Worm (Caenorhabditis elegans) whole organism, L1 larva: ENCODE results near the gene clec-58.

Experiments used
- C04F5.9 ChIP-seq: sonication (generic microtip); optimal IDR thresholded peaks from 2 replicates; lab custom pipeline; 2016; ENCODE audit warnings: missing genetic modification characterization, missing compliant biosample characterization
- C16A3.4 ChIP-seq: fragments of 150-350 bp; optimal IDR thresholded peaks from 2 replicates; lab custom pipeline; 2014; ENCODE audit warnings: missing biosample characterization, missing genetic modification characterization
- F16B12.6 ChIP-seq: fragments of 150-350 bp; optimal IDR thresholded peaks from 2 replicates; lab custom pipeline; 2014; ENCODE audit warnings: missing biosample characterization, missing genetic modification characterization
- Y116A8C.19 ChIP-seq: sonication (generic microtip); optimal IDR thresholded peaks from 2 replicates; lab custom pipeline; 2016; ENCODE audit warnings: missing compliant biosample characterization, missing genetic modification characterization, borderline replicate concordance
- aly-2 ChIP-seq: fragments of 150-350 bp; optimal IDR thresholded peaks from 2 replicates; lab custom pipeline; 2014; ENCODE audit warnings: missing biosample characterization, missing genetic modification characterization
- ama-1 ChIP-seq: fragments of 150-350 bp; optimal IDR thresholded peaks from 2 replicates; lab custom pipeline; 2014
- blmp-1 ChIP-seq: fragments of 150-350 bp; optimal IDR thresholded peaks from 2 replicates; lab custom pipeline; 2014; ENCODE audit warnings: missing biosample characterization, missing genetic modification characterization
- ceh-82 ChIP-seq, 3 experiments: fragments of 150-350 bp in 1 of 3; sonication (generic microtip) in 2 of 3; optimal IDR thresholded peaks; 2 replicates each; lab custom pipeline; 2014 to 2017; ENCODE audit warnings: missing biosample characterization in 3 of 3, missing genetic modification characterization in 3 of 3
- ceh-90 ChIP-seq: sonication (generic microtip); optimal IDR thresholded peaks from 2 replicates; lab custom pipeline; 2016; ENCODE audit warnings: missing genetic modification characterization, missing compliant biosample characterization
- ces-1 ChIP-seq: fragments of 150-350 bp; optimal IDR thresholded peaks from 2 replicates; lab custom pipeline; 2014; ENCODE audit warnings: missing biosample characterization, missing genetic modification reagents, missing genetic modification characterization
- dpl-1 ChIP-seq, 3 experiments: fragments of 150-350 bp in 2 of 3; sonication (generic microtip) in 1 of 3; optimal IDR thresholded peaks; 2 replicates each; lab custom pipeline; 2014 to 2017; ENCODE audit warnings: missing biosample characterization in 3 of 3, missing genetic modification characterization in 3 of 3, missing genetic modification reagents in 3 of 3
- efl-1 ChIP-seq, 4 experiments: fragments of 150-350 bp; optimal IDR thresholded peaks in 3 of 4; peaks in 1 of 4; 1 replicate in 1 of 4; 2 replicates in 3 of 4; lab custom pipeline; 2014; ENCODE audit warnings: missing biosample characterization in 2 of 4, missing genetic modification characterization in 2 of 4, missing genetic modification reagents in 2 of 4
- efl-3 ChIP-seq: fragments of 200-800 bp; sonication (Bioruptor generic); optimal IDR thresholded peaks from 2 replicates; lab custom pipeline; 2018; ENCODE audit warnings: mild to moderate bottlenecking, missing genetic modification characterization, missing compliant biosample characterization
- elt-3 ChIP-seq, 6 experiments: fragments of 150-350 bp in 1 of 6; sonication (generic microtip); optimal IDR thresholded peaks; 2 replicates each; lab custom pipeline; 2017 to 2018; ENCODE audit warnings: missing biosample characterization in 6 of 6, missing genetic modification characterization in 6 of 6, inconsistent platforms in 1 of 6
- fos-1 ChIP-seq: fragments of 150-350 bp; optimal IDR thresholded peaks from 2 replicates; lab custom pipeline; 2014; ENCODE audit warnings: missing biosample characterization, missing genetic modification characterization
- grh-1 ChIP-seq: fragments of 200-800 bp; sonication (Bioruptor generic); IDR thresholded peaks from 2 replicates; pipeline ENCODE4 v1.3.6; 2022; ENCODE audit warnings: missing genetic modification reagents, missing genetic modification characterization, missing compliant biosample characterization
- hlh-17 ChIP-seq: fragments of 200-800 bp; sonication (Bioruptor generic); optimal IDR thresholded peaks from 2 replicates; lab custom pipeline; 2018; ENCODE audit warnings: missing genetic modification characterization, mild to moderate bottlenecking, missing compliant biosample characterization, moderate library complexity, borderline replicate concordance
- hpl-2 ChIP-seq: fragments of 150-350 bp; optimal IDR thresholded peaks from 2 replicates; lab custom pipeline; 2014; ENCODE audit warnings: missing biosample characterization, missing genetic modification reagents, missing genetic modification characterization
- irx-1 ChIP-seq: sonication (generic microtip); optimal IDR thresholded peaks from 2 replicates; lab custom pipeline; 2016; ENCODE audit warnings: missing genetic modification characterization, missing compliant biosample characterization
- isw-1 ChIP-seq: fragments of 200-800 bp; sonication (Bioruptor generic); IDR thresholded peaks from 2 replicates; pipeline ENCODE4 v1.3.6; 2022; ENCODE audit warnings: missing genetic modification characterization, missing compliant biosample characterization
- lin-14 ChIP-seq: fragments of 200-800 bp; sonication (Bioruptor generic); optimal IDR thresholded peaks from 2 replicates; lab custom pipeline; 2018; ENCODE audit warnings: mild to moderate bottlenecking, missing genetic modification characterization, moderate library complexity, missing compliant biosample characterization
- lin-15B ChIP-seq: fragments of 150-350 bp; sonication (generic microtip); optimal IDR thresholded peaks from 3 replicates; lab custom pipeline; 2014; ENCODE audit warnings: missing biosample characterization, missing genetic modification characterization
- lin-35 ChIP-seq, 2 experiments: fragments of 150-350 bp; optimal IDR thresholded peaks; 2 replicates each; lab custom pipeline; 2014; ENCODE audit warnings: missing biosample characterization in 2 of 2, missing genetic modification characterization in 2 of 2, missing genetic modification reagents in 2 of 2
- lin-39 ChIP-seq: fragments of 150-350 bp; optimal IDR thresholded peaks from 2 replicates; lab custom pipeline; 2014; ENCODE audit warnings: missing biosample characterization, missing genetic modification reagents, missing genetic modification characterization
- lsy-2 ChIP-seq, 2 experiments: fragments of 150-350 bp; optimal IDR thresholded peaks; 2 replicates each; lab custom pipeline; 2014; ENCODE audit warnings: missing biosample characterization in 2 of 2, missing genetic modification characterization in 2 of 2
- mab-9 ChIP-seq: fragments of 200-800 bp; sonication (Bioruptor generic); IDR thresholded peaks from 2 replicates; pipeline ENCODE4 v1.3.6; 2022; ENCODE audit warnings: missing genetic modification reagents, missing genetic modification characterization, missing compliant biosample characterization
- mep-1 ChIP-seq: fragments of 150-350 bp; optimal IDR thresholded peaks from 2 replicates; lab custom pipeline; 2014; ENCODE audit warnings: missing biosample characterization, missing genetic modification characterization
- nhr-19 ChIP-seq: fragments of 200-800 bp; sonication (Bioruptor generic); conservative IDR thresholded peaks from 2 replicates; pipeline ENCODE4 v1.3.6; 2022; ENCODE audit warnings: missing genetic modification characterization, missing compliant biosample characterization
- nhr-20 ChIP-seq: sonication (generic microtip); optimal IDR thresholded peaks from 2 replicates; lab custom pipeline; 2016; ENCODE audit warnings: mild to moderate bottlenecking, missing genetic modification characterization, missing compliant biosample characterization
- nhr-71 ChIP-seq: sonication (generic microtip); optimal IDR thresholded peaks from 2 replicates; lab custom pipeline; 2016; ENCODE audit warnings: mild to moderate bottlenecking, missing genetic modification characterization, moderate library complexity, missing compliant biosample characterization
- nhr-76 ChIP-seq: sonication (generic microtip); optimal IDR thresholded peaks from 2 replicates; lab custom pipeline; 2017; ENCODE audit warnings: missing biosample characterization, missing genetic modification characterization
- nhr-84 ChIP-seq: sonication (generic microtip); optimal IDR thresholded peaks from 2 replicates; lab custom pipeline; 2017; ENCODE audit warnings: missing biosample characterization, missing genetic modification characterization
- nhr-85 ChIP-seq: sonication (generic microtip); peaks from one replicate; lab custom pipeline; 2016; ENCODE audit warnings: missing genetic modification characterization, inconsistent platforms, missing compliant biosample characterization
- pag-3 ChIP-seq: sonication (generic microtip); optimal IDR thresholded peaks from 2 replicates; lab custom pipeline; 2017; ENCODE audit warnings: missing genetic modification characterization, mild to moderate bottlenecking, missing compliant biosample characterization, antibody characterized with exemption, borderline replicate concordance; ENCODE audit not compliant: insufficient read depth
- rnt-1 ChIP-seq: sonication (generic microtip); optimal IDR thresholded peaks from 2 replicates; lab custom pipeline; 2016; ENCODE audit warnings: mild to moderate bottlenecking, missing genetic modification characterization, moderate library complexity, missing compliant biosample characterization
- skn-1 ChIP-seq: fragments of 150-350 bp; optimal IDR thresholded peaks from 2 replicates; lab custom pipeline; 2014; ENCODE audit warnings: missing biosample characterization, missing genetic modification characterization
- snu-23 ChIP-seq: sonication (generic microtip); optimal IDR thresholded peaks from 2 replicates; lab custom pipeline; 2016; ENCODE audit warnings: missing genetic modification characterization, missing compliant biosample characterization
- sox-4 ChIP-seq: sonication (generic microtip); optimal IDR thresholded peaks from 2 replicates; lab custom pipeline; 2016; ENCODE audit warnings: missing genetic modification characterization, missing compliant biosample characterization
- sptf-1 ChIP-seq: fragments of 150-350 bp; optimal IDR thresholded peaks from 2 replicates; lab custom pipeline; 2014; ENCODE audit warnings: missing biosample characterization, missing genetic modification characterization
- sup-37 ChIP-seq: fragments of 200-800 bp; sonication (Bioruptor generic); optimal IDR thresholded peaks from 2 replicates; lab custom pipeline; 2018; ENCODE audit warnings: mild to moderate bottlenecking, missing genetic modification characterization, missing compliant biosample characterization
- swsn-7 ChIP-seq: sonication (generic microtip); optimal IDR thresholded peaks from 2 replicates; lab custom pipeline; 2016; ENCODE audit warnings: missing genetic modification characterization, missing compliant biosample characterization
- tbx-2 ChIP-seq: sonication (generic microtip); optimal IDR thresholded peaks from 2 replicates; lab custom pipeline; 2016; ENCODE audit warnings: missing genetic modification characterization, missing compliant biosample characterization
- unc-30 ChIP-seq: sonication (generic microtip); optimal IDR thresholded peaks from 2 replicates; lab custom pipeline; 2017; ENCODE audit warnings: missing biosample characterization, missing genetic modification characterization
- unc-62 ChIP-seq: fragments of 150-350 bp; optimal IDR thresholded peaks from 2 replicates; lab custom pipeline; 2014; ENCODE audit warnings: missing biosample characterization, missing genetic modification reagents, missing genetic modification characterization
- unc-98 ChIP-seq: fragments of 200-800 bp; sonication (Bioruptor generic); IDR thresholded peaks from 2 replicates; pipeline ENCODE4 v1.3.6; 2022; ENCODE audit warnings: missing genetic modification characterization, missing compliant biosample characterization
- vab-15 ChIP-seq: sonication (generic microtip); optimal IDR thresholded peaks from 2 replicates; lab custom pipeline; 2017; ENCODE audit warnings: missing genotype, mild to moderate bottlenecking, missing genetic modification characterization, missing compliant biosample characterization
- zag-1 ChIP-seq: fragments of 150-350 bp; optimal IDR thresholded peaks from 2 replicates; lab custom pipeline; 2014; ENCODE audit warnings: missing biosample characterization, missing genetic modification characterization
- ztf-11 ChIP-seq, 2 experiments: sonication (generic microtip); optimal IDR thresholded peaks; 2 replicates each; lab custom pipeline; 2016 to 2017; ENCODE audit warnings: missing genetic modification characterization in 2 of 2, missing biosample characterization in 1 of 2, missing compliant biosample characterization in 1 of 2
- ztf-4 ChIP-seq: fragments of 150-350 bp; optimal IDR thresholded peaks from 2 replicates; lab custom pipeline; 2014; ENCODE audit warnings: missing biosample characterization, missing genetic modification characterization

clec-58 gene

DNA sequence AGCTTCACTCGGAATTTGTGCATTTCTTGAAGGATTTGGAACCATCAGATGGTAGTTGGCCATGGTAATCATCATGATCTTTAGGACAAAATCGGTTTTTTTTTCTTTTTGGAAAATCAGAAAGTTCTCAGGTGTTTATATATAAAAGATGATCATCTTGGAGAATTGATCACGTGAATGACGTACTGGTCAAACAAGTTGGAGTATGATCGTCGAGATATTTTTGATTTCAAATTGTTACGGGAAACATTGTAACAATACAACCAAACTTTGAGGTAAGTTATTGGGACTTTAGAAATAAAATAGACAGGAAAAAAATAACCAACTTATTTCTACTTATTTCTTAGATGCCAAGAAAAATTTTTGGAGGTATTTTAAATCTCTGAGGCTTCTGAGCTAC lies 43.1 kb upstream of the clec-58 start, which contains the start of gene F59B10.4 (continued):
- TF ChIP-seq fos-1 (tag; lab: Kevin White, UChicago): no peak
- no peak for TF ChIP-seq rnt-1 (tag; lab: Kevin White, UChicago)
- peak; percentile 84 for TF ChIP-seq nhr-85
- TF ChIP-seq unc-98 (GFP tag; lab: Robert Waterston, UW): no peak

DNA sequence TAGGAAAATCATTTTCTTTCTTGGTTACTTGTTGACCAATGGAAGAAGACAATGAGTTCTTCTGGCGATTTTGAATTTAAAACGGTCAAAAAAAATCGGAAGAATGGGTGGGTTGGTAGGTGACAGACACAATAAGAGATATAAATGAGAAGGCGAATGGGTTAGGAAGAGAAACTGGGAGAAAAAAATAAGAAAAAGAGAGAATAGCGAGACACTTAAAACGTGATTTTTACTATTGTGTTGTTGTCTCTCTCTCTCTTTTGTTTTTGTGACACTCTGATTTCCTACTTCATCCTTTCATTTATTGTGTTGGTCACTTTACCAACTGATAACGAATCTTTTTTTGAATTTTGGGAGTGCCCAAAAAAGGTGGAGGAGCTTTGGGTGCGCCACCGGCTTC lies 40.4 kb upstream of the clec-58 start:
- TF ChIP-seq lin-14 (GFP tag; lab: Kevin White, UChicago): peak; percentile 71
- no peak for TF ChIP-seq C04F5.9
- peak in 1 of 2 experiments; percentile 24 for TF ChIP-seq lin-35 (GFP tag; optimal IDR thresholded peaks at IDR 0.05; lab: Kevin White, UChicago)
- TF ChIP-seq mab-9: no peak
- peak; percentile 14 for TF ChIP-seq C16A3.4 (tag; lab: Kevin White, UChicago)
- peak in 1 of 2 experiments; percentile 25 for TF ChIP-seq lsy-2 (tag; optimal IDR thresholded peaks at IDR 0.05; lab: Kevin White, UChicago)
- peak; percentile 48 for TF ChIP-seq nhr-20 (tag; lab: Kevin White, UChicago)
- TF ChIP-seq grh-1 (GFP tag; lab: Robert Waterston, UW): no peak
- TF ChIP-seq snu-23 (GFP tag; lab: Kevin White, UChicago): peak; percentile 49
- no peak for TF ChIP-seq ztf-4
- peak; percentile 25 for TF ChIP-seq nhr-71 (tag; lab: Kevin White, UChicago)
- TF ChIP-seq nhr-85: peak; percentile 63
- TF ChIP-seq elt-3 (tag; optimal IDR thresholded peaks at IDR 0.05; lab: Kevin White, UChicago): peak in 2 of 6 experiments; percentile 4 to 8
- peak; percentile 74 for TF ChIP-seq blmp-1 (tag; lab: Kevin White, UChicago)

ce11 chrII:10515422-10515821 lies 39.5 kb upstream of the clec-58 start:
- TF ChIP-seq irx-1 (tag; lab: Kevin White, UChicago) (no peak), tbx-2 (tag; lab: Kevin White, UChicago) (no peak), ces-1 (GFP tag; lab: Kevin White, UChicago) (no peak), unc-62 (GFP tag; lab: Kevin White, UChicago) (no peak), skn-1 (no peak), efl-1 (optimal IDR thresholded peaks at IDR 0.05; lab: Kevin White, UChicago) (no peak), efl-1 (GFP tag; optimal IDR thresholded peaks at IDR 0.05 in 1 of 2; lab: Kevin White, UChicago) (no peak), lin-15B (tag; lab: Kevin White, UChicago) (no peak), sptf-1 (tag; lab: Kevin White, UChicago) (no peak), mep-1 (tag; lab: Kevin White, UChicago) (no peak), nhr-71 (tag; lab: Kevin White, UChicago) (peak; percentile 19), pag-3 (tag; lab: Kevin White, UChicago) (no peak), unc-30 (tag; lab: Kevin White, UChicago) (no peak), hpl-2 (GFP tag; lab: Kevin White, UChicago) (no peak), lin-14 (GFP tag; lab: Kevin White, UChicago) (peak; percentile 49), nhr-84 (tag; lab: Kevin White, UChicago) (no peak), efl-3 (no peak), Y116A8C.19 (tag; lab: Kevin White, UChicago) (no peak), hlh-17 (GFP tag; lab: Kevin White, UChicago) (no peak), lin-39 (tag; lab: Kevin White, UChicago) (no peak), elt-3 (tag; optimal IDR thresholded peaks at IDR 0.05; lab: Kevin White, UChicago) (peak in 5 of 6 experiments; percentile 16 to 91 (median 89)), isw-1 (no peak), zag-1 (no peak), lin-35 (GFP tag; optimal IDR thresholded peaks at IDR 0.05; lab: Kevin White, UChicago) (peak in 1 of 2 experiments; percentile 37), ceh-82 (tag; optimal IDR thresholded peaks at IDR 0.05; lab: Kevin White, UChicago) (no peak), dpl-1 (GFP tag; optimal IDR thresholded peaks at IDR 0.05; lab: Kevin White, UChicago) (no peak), sup-37 (GFP tag; lab: Kevin White, UChicago) (no peak), swsn-7 (tag; lab: Kevin White, UChicago) (no peak), ceh-90 (tag; lab: Kevin White, UChicago) (no peak), aly-2 (tag; lab: Kevin White, UChicago) (no peak), ama-1 (no peak), nhr-20 (tag; lab: Kevin White, UChicago) (peak; percentile 41), ztf-11 (tag; optimal IDR thresholded peaks at IDR 0.05; lab: Kevin White, UChicago) (no peak), vab-15 (tag; lab: Kevin White, UChicago) (no peak), nhr-19 (GFP tag; lab: Robert Waterston, UW) (no peak), sox-4 (tag; lab: Kevin White, UChicago) (no peak), F16B12.6 (tag; lab: Kevin White, UChicago) (no peak), nhr-76 (no peak), nhr-85 (peak; percentile 78)
